Worm (Caenorhabditis elegans): ENCODE measurements around the gene spe-51.

- TF ChIP-seq cog-1 (tag; optimal IDR thresholded peaks at IDR 0.05) (peak; percentile 88), ztf-23 (GFP tag; IDR thresholded peaks at IDR 0.05) (peak; percentile 84), flt-1 (GFP tag; IDR thresholded peaks at IDR 0.05) (peak; percentile 86), med-1 (GFP tag; optimal IDR thresholded peaks at IDR 0.05; ENCODE audit: insufficient read depth) (no peak), ztf-29 (GFP tag; IDR thresholded peaks at IDR 0.05) (peak; percentile 57; the same call in 1 of the 2 replicates), T22C8.4 (GFP tag; IDR thresholded peaks at IDR 0.05) (peak; percentile 41; the same call in 1 of the 2 replicates), klf-2 (GFP tag; conservative IDR thresholded peaks at IDR 0.05) (0 out of 2 replicates have a peak, but pooled peaks have one; percentile 24), ref-1 (GFP tag; conservative IDR thresholded peaks at IDR 0.05) (no peak), tab-1 (GFP tag; IDR thresholded peaks at IDR 0.05) (no peak)
Observed at ce11 chrIV:4660151-4661041, 32.2 kb upstream of the spe-51 start, which contains the start of the genes F29B9.11 and jmjd-1.2.
